Fruit fly (Drosophila melanogaster) whole organism, adult: ENCODE data around the gene pdm2.
A peak's percentile ranks its signal among the peaks of the same experiment; 100 is the strongest.

Experiments
- CG11617 ChIP-seq: fragments of 200-800 bp; sonication (Bioruptor generic); optimal IDR thresholded peaks from 2 replicates; lab custom pipeline; 2017; ENCODE audit warnings: mild to moderate bottlenecking, missing biosample characterization, missing genetic modification reagents, missing genetic modification characterization
- CG12768 ChIP-seq: fragments of 200-800 bp; sonication (Bioruptor generic); optimal IDR thresholded peaks from 2 replicates; lab custom pipeline; 2017; ENCODE audit warnings: missing biosample characterization, missing genetic modification characterization, mild to moderate bottlenecking, moderate library complexity, missing genetic modification reagents
- CG14711 ChIP-seq: fragments of 200-800 bp; sonication (Bioruptor generic); optimal IDR thresholded peaks from 2 replicates; lab custom pipeline; 2018; ENCODE audit warnings: missing biosample characterization, mild to moderate bottlenecking, missing genetic modification characterization, moderate library complexity
- CG1620 ChIP-seq: fragments of 200-800 bp; sonication (Bioruptor generic); optimal IDR thresholded peaks from 2 replicates; lab custom pipeline; 2016; ENCODE audit warnings: missing biosample characterization, missing genetic modification characterization
- CG33017 ChIP-seq: fragments of 200-800 bp; sonication (Bioruptor generic); optimal IDR thresholded peaks from 2 replicates; lab custom pipeline; 2018; ENCODE audit warnings: missing biosample characterization, mild to moderate bottlenecking, missing genetic modification characterization, moderate library complexity
- CG5204 ChIP-seq: fragments of 200-800 bp; sonication (Bioruptor generic); optimal IDR thresholded peaks from 2 replicates; lab custom pipeline; 2016; ENCODE audit warnings: missing biosample characterization, missing genetic modification characterization
- CG7045 ChIP-seq: fragments of 200-800 bp; sonication (Bioruptor generic); optimal IDR thresholded peaks from 2 replicates; lab custom pipeline; 2017; ENCODE audit warnings: missing biosample characterization, mild to moderate bottlenecking, missing genetic modification characterization
- CG7101 ChIP-seq: fragments of 200-800 bp; sonication (Bioruptor generic); optimal IDR thresholded peaks from 2 replicates; lab custom pipeline; 2018; ENCODE audit warnings: missing biosample characterization, mild to moderate bottlenecking, missing genetic modification characterization, moderate library complexity
- Clk ChIP-seq: fragments of 200-800 bp; sonication (Bioruptor generic); optimal IDR thresholded peaks from 2 replicates; lab custom pipeline; 2017; ENCODE audit warnings: missing biosample characterization, missing genetic modification characterization
- Crg-1 ChIP-seq: fragments of 200-800 bp; sonication (Bioruptor generic); optimal IDR thresholded peaks from 2 replicates; lab custom pipeline; 2016; ENCODE audit warnings: missing biosample characterization, missing genetic modification characterization
- Hr96 ChIP-seq: fragments of 200-800 bp; sonication (Bioruptor generic); optimal IDR thresholded peaks from 2 replicates; lab custom pipeline; 2016; ENCODE audit warnings: missing biosample characterization, missing genetic modification characterization
- Mnt ChIP-seq: fragments of 200-800 bp; sonication (Bioruptor generic); optimal IDR thresholded peaks from 2 replicates; lab custom pipeline; 2016; ENCODE audit warnings: missing biosample characterization, mild to moderate bottlenecking, missing genetic modification characterization
- bab1 ChIP-seq: fragments of 200-800 bp; sonication (Bioruptor generic); optimal IDR thresholded peaks from 3 replicates; lab custom pipeline; 2019; ENCODE audit warnings: missing biosample characterization, mild to moderate bottlenecking, missing genetic modification characterization, moderate library complexity
- cic ChIP-seq: fragments of 200-800 bp; sonication (Bioruptor generic); optimal IDR thresholded peaks from 2 replicates; lab custom pipeline; 2017; ENCODE audit warnings: missing biosample characterization, mild to moderate bottlenecking, missing genetic modification characterization, moderate library complexity
- cnc ChIP-seq, 2 experiments: fragments of >200 bp; optimal IDR thresholded peaks; 2 replicates each; lab custom pipeline; 2017
- kay ChIP-seq: fragments of 200-800 bp; sonication (Bioruptor generic); peaks from one replicate; lab custom pipeline; 2016; ENCODE audit warnings: missing biosample characterization, missing genetic modification characterization, borderline replicate concordance
- ovo ChIP-seq: fragments of 200-800 bp; sonication (Bioruptor generic); optimal IDR thresholded peaks from 2 replicates; lab custom pipeline; 2016; ENCODE audit warnings: missing biosample characterization, missing genetic modification characterization
- pad ChIP-seq: fragments of 200-800 bp; sonication (Bioruptor generic); optimal IDR thresholded peaks from 3 replicates; lab custom pipeline; 2017; ENCODE audit warnings: missing biosample characterization, missing genetic modification characterization, mild to moderate bottlenecking, moderate library complexity, missing genetic modification reagents
- tj ChIP-seq: fragments of 200-800 bp; sonication (Bioruptor generic); optimal IDR thresholded peaks from 3 replicates; lab custom pipeline; 2017; ENCODE audit warnings: missing biosample characterization, mild to moderate bottlenecking, missing genetic modification characterization, moderate library complexity
- toe ChIP-seq: fragments of 200-800 bp; sonication (Bioruptor generic); optimal IDR thresholded peaks from 2 replicates; lab custom pipeline; 2016; ENCODE audit warnings: missing biosample characterization, missing genetic modification characterization

pdm2 gene

DNA sequence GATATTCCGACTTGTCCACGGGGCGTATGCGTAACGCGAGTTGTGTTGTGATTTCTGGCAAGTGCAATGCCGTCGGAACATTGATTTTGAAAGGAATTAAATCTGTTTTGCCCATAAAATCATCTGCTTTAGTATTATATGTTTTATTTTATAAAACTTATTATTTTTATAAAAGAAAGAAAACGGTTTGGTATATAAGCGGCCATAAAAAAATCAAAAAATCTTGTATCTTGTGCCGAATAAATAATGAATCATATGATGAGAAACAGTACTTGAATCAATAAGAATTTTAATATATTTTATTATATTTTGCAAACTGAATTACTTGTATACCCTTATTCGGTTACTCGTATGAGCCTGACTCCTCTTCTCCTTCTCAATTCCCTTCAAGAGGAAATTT lies at the start of gene pdm2:
Gene pdm2 (plus strand): TSS at position 301 of the 400 bp plus-strand sequence.
- TF ChIP-seq CG11617 (GFP tag; lab: Kevin White, UChicago) (no peak), Hr96 (GFP tag; lab: Kevin White, UChicago) (no peak), Mnt (GFP tag; lab: Kevin White, UChicago) (no peak), kay (GFP tag; lab: Kevin White, UChicago) (no peak), ovo (no peak), CG33017 (tag; lab: Kevin White, UChicago) (no peak), bab1 (GFP tag; lab: Kevin White, UChicago) (no peak)

dm6 chr2L:12608790-12609189 lies 48.2 kb upstream of the pdm2 start:
- no peak for TF ChIP-seq ovo
- no peak for TF ChIP-seq CG5204
- no peak for TF ChIP-seq Mnt (GFP tag; lab: Kevin White, UChicago)
- TF ChIP-seq Crg-1, result no peak

- TF ChIP-seq bab1 (GFP tag; lab: Kevin White, UChicago) (no peak), CG14711 (tag; lab: Kevin White, UChicago) (no peak), CG7045 (GFP tag; lab: Kevin White, UChicago) (no peak), Hr96 (GFP tag; lab: Kevin White, UChicago) (no peak), Mnt (GFP tag; lab: Kevin White, UChicago) (no peak), CG11617 (GFP tag; lab: Kevin White, UChicago) (no peak), CG5204 (no peak), CG12768 (GFP tag; lab: Kevin White, UChicago) (no peak), toe (GFP tag; lab: Kevin White, UChicago) (no peak), pad (GFP tag; lab: Kevin White, UChicago) (no peak), CG1620 (GFP tag; lab: Kevin White, UChicago) (no peak)
Observed at dm6 chr2L:12609855-12610436, 47.0 kb upstream of the pdm2 start.

DNA sequence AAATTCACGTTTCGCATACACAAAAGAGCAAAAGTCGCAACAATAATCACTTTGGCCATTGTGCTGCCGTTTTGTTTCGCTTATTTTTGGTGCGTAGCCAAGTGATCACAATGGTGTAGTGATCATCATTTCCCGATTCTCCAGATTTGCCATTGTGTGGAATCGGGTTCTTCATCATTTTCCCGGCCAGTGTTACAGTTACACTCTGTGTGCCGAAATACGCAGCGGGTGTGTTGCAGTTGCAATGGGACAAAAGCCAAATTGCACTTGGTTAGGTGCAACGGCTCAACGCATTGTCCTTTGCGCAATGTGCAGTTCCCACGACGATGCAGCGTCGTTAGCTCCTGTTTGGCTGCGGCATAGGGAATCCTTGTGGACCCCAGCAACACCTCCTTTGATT lies 45.3 kb upstream of the pdm2 start:
- TF ChIP-seq CG7045 (GFP tag; lab: Kevin White, UChicago) (no peak), Hr96 (GFP tag; lab: Kevin White, UChicago) (no peak), CG7101 (tag; lab: Kevin White, UChicago) (no peak), pad (GFP tag; lab: Kevin White, UChicago) (no peak)

DNA sequence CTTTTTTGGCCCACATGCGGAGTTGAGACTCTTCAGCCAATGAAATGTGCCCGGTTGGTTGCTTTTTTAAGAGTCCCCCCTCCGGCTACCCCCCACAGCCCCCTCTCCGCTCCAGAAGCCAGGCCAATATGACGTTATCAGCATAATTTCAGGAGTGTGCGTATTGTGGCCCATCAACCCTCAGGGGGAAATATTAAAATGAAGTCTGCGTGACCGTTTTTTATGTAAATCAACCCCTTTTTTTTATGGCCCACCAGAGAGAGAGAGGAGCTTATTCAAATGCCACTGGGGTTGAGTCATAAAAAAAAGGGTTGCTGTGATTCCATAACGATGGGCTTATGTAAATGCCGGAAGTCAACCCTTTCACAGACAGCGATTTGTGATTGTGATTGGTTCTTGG lies 44.0 kb upstream of the pdm2 start:
- TF ChIP-seq CG12768 (GFP tag; lab: Kevin White, UChicago), result no peak
- TF ChIP-seq cnc (optimal IDR thresholded peaks at IDR 0.05; lab: Kevin White, UChicago), result no peak

DNA sequence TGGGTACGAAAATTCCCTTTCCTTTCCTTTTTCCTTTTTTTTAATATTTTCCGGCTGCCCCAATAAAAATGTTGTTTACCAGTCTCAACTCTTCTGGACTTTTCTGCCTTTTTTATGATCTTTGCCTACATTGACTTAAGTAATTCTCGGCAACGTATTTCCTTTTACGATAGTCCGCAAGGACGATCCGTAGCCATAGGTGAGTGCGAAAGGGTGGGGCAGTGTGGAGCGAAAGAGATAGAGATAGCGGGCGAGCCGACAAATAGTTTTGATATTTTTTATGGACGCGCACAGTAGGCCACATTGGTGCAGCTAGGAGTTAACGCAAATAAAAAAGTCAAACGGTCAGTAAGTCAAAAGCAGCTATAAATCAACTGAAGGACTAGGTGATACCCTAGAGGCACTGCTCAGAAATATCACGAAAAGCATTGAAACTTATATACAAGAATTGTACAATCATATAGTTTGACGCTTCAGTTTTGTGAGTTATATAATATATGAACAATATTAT lies 41.0 kb upstream of the pdm2 start:
- TF ChIP-seq Clk (GFP tag; lab: Kevin White, UChicago) (no peak), CG14711 (tag; lab: Kevin White, UChicago) (no peak), cic (no peak), CG5204 (no peak), pad (GFP tag; lab: Kevin White, UChicago) (no peak), tj (no peak)

- TF ChIP-seq Crg-1 (no peak), bab1 (GFP tag; lab: Kevin White, UChicago) (no peak), CG11617 (GFP tag; lab: Kevin White, UChicago) (no peak), CG12768 (GFP tag; lab: Kevin White, UChicago) (no peak)
Observed at dm6 chr2L:12616748-12617147, 40.2 kb upstream of the pdm2 start.

- TF ChIP-seq Crg-1 (no peak), bab1 (GFP tag; lab: Kevin White, UChicago) (peak; percentile 5), cnc (optimal IDR thresholded peaks at IDR 0.05; lab: Kevin White, UChicago) (no peak), cic (no peak), ovo (no peak), CG7045 (GFP tag; lab: Kevin White, UChicago) (no peak), CG12768 (GFP tag; lab: Kevin White, UChicago) (peak; percentile 1), CG7101 (tag; lab: Kevin White, UChicago) (no peak), toe (GFP tag; lab: Kevin White, UChicago) (no peak), pad (GFP tag; lab: Kevin White, UChicago) (peak; percentile 96)
Observed at dm6 chr2L:12618016-12618675, 38.8 kb upstream of the pdm2 start.
